Worm (Caenorhabditis elegans): Measurements from ENCODE around the gene Y39A1A.16.

Gene Y39A1A.16

ce11 chrIII:10666640-10667039, 12.4 kb upstream of the Y39A1A.16 start:
- TF ChIP-seq tbx-8 (GFP tag; optimal IDR thresholded peaks at IDR 0.05) (no peak), hlh-1 (tag; optimal IDR thresholded peaks at IDR 0.05) (peak; percentile 96)

ce11 chrIII:10671894-10672293, 7.2 kb upstream of the Y39A1A.16 start:
- TF ChIP-seq ceh-83 (GFP tag; optimal IDR thresholded peaks at IDR 0.05) (peak; percentile 42), ham-2 (GFP tag; optimal IDR thresholded peaks at IDR 0.05) (peak; percentile 10), M03D4.4 (tag; optimal IDR thresholded peaks at IDR 0.05) (no peak), nhr-76 (tag; optimal IDR thresholded peaks at IDR 0.05) (no peak), lsy-2 (tag; optimal IDR thresholded peaks at IDR 0.05) (no peak), zip-8 (tag; optimal IDR thresholded peaks at IDR 0.05) (no peak), blmp-1 (tag; optimal IDR thresholded peaks at IDR 0.05) (peak; percentile 70)

- TF ChIP-seq ceh-83 (GFP tag; optimal IDR thresholded peaks at IDR 0.05) (no peak), mep-1 (tag; optimal IDR thresholded peaks at IDR 0.05) (no peak), flh-1 (GFP tag; optimal IDR thresholded peaks at IDR 0.05) (no peak), cnd-1 (tag; optimal IDR thresholded peaks at IDR 0.05) (no peak)
These were observed 10.0 kb downstream of the Y39A1A.16 start, which contains the start of gene Y39A1A.31 for ce11 chrIII:10689057-10689456. Gene Y39A1A.31 (minus strand): TSS chrIII:10689157.

- TF ChIP-seq mls-2 (tag; optimal IDR thresholded peaks at IDR 0.05) (no peak), unc-120 (tag; optimal IDR thresholded peaks at IDR 0.05; ENCODE audit: poor library complexity, severe bottlenecking) (no peak), ztf-11 (tag; optimal IDR thresholded peaks at IDR 0.05) (no peak), unc-62 (GFP tag; optimal IDR thresholded peaks at IDR 0.05) (no peak), cnd-1 (tag; optimal IDR thresholded peaks at IDR 0.05) (no peak), blmp-1 (tag; optimal IDR thresholded peaks at IDR 0.05) (no peak), ceh-43 (GFP tag; optimal IDR thresholded peaks at IDR 0.05) (no peak), M03D4.4 (tag; optimal IDR thresholded peaks at IDR 0.05) (no peak), lin-13 (tag; optimal IDR thresholded peaks at IDR 0.05) (no peak), ces-1 (GFP tag; optimal IDR thresholded peaks at IDR 0.05) (no peak), nhr-28 (tag; optimal IDR thresholded peaks at IDR 0.05) (no peak), bed-3 (GFP tag; optimal IDR thresholded peaks at IDR 0.05) (no peak), ham-2 (GFP tag; optimal IDR thresholded peaks at IDR 0.05) (no peak)
These were observed 11.9 kb downstream of the Y39A1A.16 start, which contains the start of gene Y39A1A.17 for ce11 chrIII:10691019-10691418. Gene Y39A1A.17 (minus strand): TSS chrIII:10691119.

ce11 chrIII:10694294-10694693, 15.2 kb downstream of the Y39A1A.16 start, which contains the start of the genes Y39A1A.18 and fmo-3:
Gene Y39A1A.18 (minus strand): TSS chrIII:10694485.
Gene fmo-3 (plus strand): TSS chrIII:10694681.
- TF ChIP-seq nhr-2 (tag; optimal IDR thresholded peaks at IDR 0.05) (no peak), zip-8 (tag; optimal IDR thresholded peaks at IDR 0.05) (no peak), elt-3 (tag; optimal IDR thresholded peaks at IDR 0.05) (no peak)

ce11 chrIII:10700460-10700859, 21.4 kb downstream of the Y39A1A.16 start, which contains the start of gene Y39A1A.20:
Gene Y39A1A.20 (minus strand): TSS chrIII:10700560.
- TF ChIP-seq lin-13 (tag; optimal IDR thresholded peaks at IDR 0.05): no peak
- no peak for TF ChIP-seq elt-1 (tag; optimal IDR thresholded peaks at IDR 0.05; ENCODE audit: borderline replicate concordance, insufficient read depth)
- no peak for TF ChIP-seq nhr-28 (tag; optimal IDR thresholded peaks at IDR 0.05)
- no peak for TF ChIP-seq sem-2 (GFP tag; optimal IDR thresholded peaks at IDR 0.05)
- no peak for TF ChIP-seq bed-3 (GFP tag; optimal IDR thresholded peaks at IDR 0.05)
- TF ChIP-seq elt-3 (tag; optimal IDR thresholded peaks at IDR 0.05): no peak
- TF ChIP-seq drap-1 (GFP tag; optimal IDR thresholded peaks at IDR 0.05): no peak
- TF ChIP-seq ceh-43 (GFP tag; optimal IDR thresholded peaks at IDR 0.05): no peak
- no peak for TF ChIP-seq flh-1 (GFP tag; optimal IDR thresholded peaks at IDR 0.05)
- TF ChIP-seq mls-2 (tag; optimal IDR thresholded peaks at IDR 0.05): no peak
- TF ChIP-seq lin-32 (GFP tag; optimal IDR thresholded peaks at IDR 0.05): no peak
- TF ChIP-seq mab-5 (tag; optimal IDR thresholded peaks at IDR 0.05): no peak
- TF ChIP-seq sptf-1 (tag; optimal IDR thresholded peaks at IDR 0.05): no peak
- no peak for TF ChIP-seq ces-1 (GFP tag; optimal IDR thresholded peaks at IDR 0.05)
- no peak for TF ChIP-seq tbx-8 (GFP tag; optimal IDR thresholded peaks at IDR 0.05)
- no peak for TF ChIP-seq ham-2 (GFP tag; optimal IDR thresholded peaks at IDR 0.05)
- no peak for TF ChIP-seq nhr-76 (tag; optimal IDR thresholded peaks at IDR 0.05)
- TF ChIP-seq M03D4.4 (tag; optimal IDR thresholded peaks at IDR 0.05): no peak
- TF ChIP-seq hlh-1 (tag; optimal IDR thresholded peaks at IDR 0.05): no peak

Data from whole organism, mixed stage, embryonic.